Fruit fly (Drosophila melanogaster) Kc167 (cell line): ENCODE data around the gene Argl.

ENCODE experiments used
- h ChIP-seq: fragments of >200 bp; optimal IDR thresholded peaks from 3 replicates; lab custom pipeline; 2018; ENCODE audit warnings: missing external identifiers
- psq ChIP-seq: fragments of >200 bp; optimal IDR thresholded peaks from 2 replicates; lab custom pipeline; 2017; ENCODE audit warnings: missing external identifiers

- no peak for TF ChIP-seq psq (lab: Kevin White, UChicago)
- no peak for TF ChIP-seq h
These were observed 4.0 kb downstream of the Argl start for dm6 chr2L:8937837-8938413.
